Worm (Caenorhabditis elegans): Measurements from ENCODE around the gene bas-1.

The bas-1 gene

DNA sequence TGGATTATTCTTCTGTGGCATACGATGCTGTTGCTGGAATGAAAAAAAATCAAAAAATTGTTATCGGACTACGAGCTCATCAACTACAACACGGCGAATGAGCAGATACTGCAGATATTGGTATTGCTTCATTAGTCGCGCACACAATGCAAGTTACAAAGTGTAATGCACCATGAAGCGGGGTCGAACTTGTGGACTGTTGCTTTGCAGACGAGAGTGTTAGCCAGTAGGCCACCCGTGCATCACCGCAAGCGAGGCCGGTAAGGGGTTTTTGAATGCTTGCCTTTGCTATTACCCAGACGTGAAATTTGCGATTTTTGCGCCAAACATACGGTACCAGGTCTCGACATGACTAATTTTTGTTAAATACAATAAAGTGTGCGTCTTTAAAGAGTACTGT, 10.1 kb upstream of the bas-1 start (continued):
- TF ChIP-seq mxl-3 (GFP tag; optimal IDR thresholded peaks at IDR 0.05) (peak; percentile 79), ZK337.2 (GFP tag; IDR thresholded peaks at IDR 0.05) (peak; percentile 87), nhr-28 (tag; optimal IDR thresholded peaks at IDR 0.05) (peak; percentile 59), nhr-102 (tag; optimal IDR thresholded peaks at IDR 0.05) (peak; percentile 79), mes-2 (tag; optimal IDR thresholded peaks at IDR 0.05; ENCODE audit: poor library complexity, severe bottlenecking) (peak; percentile 92), T26A8.4 (GFP tag; IDR thresholded peaks at IDR 0.05) (peak; percentile 90), pqm-1 (tag; optimal IDR thresholded peaks at IDR 0.05) (no peak)

- TF ChIP-seq daf-8 (GFP tag; IDR thresholded peaks at IDR 0.05): no peak
- no peak for TF ChIP-seq attf-4 (tag; optimal IDR thresholded peaks at IDR 0.05)
- no peak for TF ChIP-seq gei-8 (GFP tag; optimal IDR thresholded peaks at IDR 0.05)
- TF ChIP-seq nhr-11 (tag; optimal IDR thresholded peaks at IDR 0.05): peak; percentile 45
- 0 out of 2 replicates have a peak, but pooled peaks have one; percentile 41 for TF ChIP-seq ceh-20 (GFP tag; IDR thresholded peaks at IDR 0.05)
- no peak for TF ChIP-seq sdz-12 (GFP tag; optimal IDR thresholded peaks at IDR 0.05)
- TF ChIP-seq skn-1 (tag; optimal IDR thresholded peaks at IDR 0.05): no peak
- TF ChIP-seq Y105C5A.15 (GFP tag; IDR thresholded peaks at IDR 0.05): no peak
- TF ChIP-seq mep-1 (tag; optimal IDR thresholded peaks at IDR 0.05): peak; percentile 76
- peak; percentile 73 for TF ChIP-seq rbr-2 (tag; optimal IDR thresholded peaks at IDR 0.05)
- TF ChIP-seq nhr-6 (tag; optimal IDR thresholded peaks at IDR 0.05): peak; percentile 69
- no peak for TF ChIP-seq nhr-237 (tag; optimal IDR thresholded peaks at IDR 0.05)
- TF ChIP-seq nhr-10 (tag; optimal IDR thresholded peaks at IDR 0.05): no peak
- TF ChIP-seq ceh-32 (tag; optimal IDR thresholded peaks at IDR 0.05; ENCODE audit: poor library complexity): no peak
- peak; percentile 1 for TF ChIP-seq jun-1 (tag; optimal IDR thresholded peaks at IDR 0.05)
- TF ChIP-seq tag-97 (GFP tag; IDR thresholded peaks at IDR 0.05): no peak
- no peak for TF ChIP-seq ctbp-1 (GFP tag; IDR thresholded peaks at IDR 0.05)
- TF ChIP-seq zip-11 (GFP tag; IDR thresholded peaks at IDR 0.05): no peak
- TF ChIP-seq F37D6.2 (tag; optimal IDR thresholded peaks at IDR 0.05): no peak
- no peak for TF ChIP-seq fos-1 (tag; optimal IDR thresholded peaks at IDR 0.05)
- peak; percentile 7 for TF ChIP-seq unc-130 (GFP tag; optimal IDR thresholded peaks at IDR 0.05)
- no peak for TF ChIP-seq zip-2 (tag; optimal IDR thresholded peaks at IDR 0.05)
- no peak; the same call in 1 of the 2 replicates for TF ChIP-seq snpc-1.2 (GFP tag; IDR thresholded peaks at IDR 0.05)
- no peak for TF ChIP-seq Y75B8A.6 (GFP tag; IDR thresholded peaks at IDR 0.05)
- no peak for TF ChIP-seq php-3 (GFP tag; IDR thresholded peaks at IDR 0.05)
- peak in 1 of 2 experiments; percentile 70 for TF ChIP-seq mdl-1 (tag; optimal IDR thresholded peaks at IDR 0.05)
- 0 out of 2 replicates have a peak, but pooled peaks have one; percentile 23 for TF ChIP-seq D1046.2 (GFP tag; IDR thresholded peaks at IDR 0.05)
- TF ChIP-seq daf-16 (GFP tag; optimal IDR thresholded peaks at IDR 0.05): no peak
- TF ChIP-seq daf-16 (tag; optimal IDR thresholded peaks at IDR 0.05): peak; percentile 62
- no peak for TF ChIP-seq lin-1 (GFP tag; IDR thresholded peaks at IDR 0.05)
- no peak for TF ChIP-seq ztf-11 (tag; optimal IDR thresholded peaks at IDR 0.05)
- peak; percentile 99 for TF ChIP-seq aha-1 (tag)
- TF ChIP-seq nhr-28 (tag; optimal IDR thresholded peaks at IDR 0.05): peak; percentile 77
- peak in 1 of 2 experiments; percentile 82 for TF ChIP-seq lsy-2 (tag; optimal IDR thresholded peaks at IDR 0.05)
- TF ChIP-seq set-16 (GFP tag; IDR thresholded peaks at IDR 0.05): peak; percentile 60
- TF ChIP-seq lin-39 (tag; optimal IDR thresholded peaks at IDR 0.05): no peak
- TF ChIP-seq zfp-2 (tag; optimal IDR thresholded peaks at IDR 0.05): no peak
- TF ChIP-seq mes-2 (tag; optimal IDR thresholded peaks at IDR 0.05; ENCODE audit: poor library complexity, severe bottlenecking): peak; percentile 96
- peak in 1 of 2 experiments; percentile 90 for TF ChIP-seq hif-1 (tag; optimal IDR thresholded peaks at IDR 0.05)
- peak; percentile 37; the same call in 1 of the 2 replicates for TF ChIP-seq T26A8.4 (GFP tag; IDR thresholded peaks at IDR 0.05)
- no peak for TF ChIP-seq nhr-25 (tag; optimal IDR thresholded peaks at IDR 0.05; ENCODE audit: borderline replicate concordance, insufficient read depth)
- no peak for TF ChIP-seq lir-3 (tag; optimal IDR thresholded peaks at IDR 0.05)
- TF ChIP-seq mxl-2 (GFP tag; conservative IDR thresholded peaks at IDR 0.05): no peak
- no peak for TF ChIP-seq R02D3.7 (tag; optimal IDR thresholded peaks at IDR 0.05)
- no peak for TF ChIP-seq snpc-4 (tag; optimal IDR thresholded peaks at IDR 0.05)
- TF ChIP-seq madf-5 (GFP tag; IDR thresholded peaks at IDR 0.05): no peak
Observed at ce11 chrIII:5603439-5603986, 8.6 kb upstream of the bas-1 start, which contains the start of gene madf-11. Gene madf-11 (minus strand): TSS chrIII:5603489.
